Fruit fly (Drosophila melanogaster) whole organism, embryonic: Measurements from ENCODE around the gene Alg12.
A peak's percentile ranks its signal among the peaks of the same experiment; 100 is the strongest.

ENCODE experiments used
- Asciz ChIP-seq: fragments of 200-800 bp; sonication (Bioruptor generic); optimal IDR thresholded peaks from 2 replicates; lab custom pipeline; 2017; ENCODE audit warnings: missing biosample characterization, mild to moderate bottlenecking, missing genetic modification characterization, missing genetic modification reagents
- CG10147 ChIP-seq: fragments of 200-800 bp; sonication (Bioruptor generic); optimal IDR thresholded peaks from 2 replicates; lab custom pipeline; 2019; ENCODE audit warnings: missing biosample characterization, mild to moderate bottlenecking, missing genetic modification characterization, moderate library complexity
- CG10654 ChIP-seq: fragments of 200-800 bp; sonication (Bioruptor generic); optimal IDR thresholded peaks from 2 replicates; lab custom pipeline; 2016; ENCODE audit warnings: missing biosample characterization, missing genetic modification characterization
- CG10979 ChIP-seq: fragments of 200-800 bp; sonication (Bioruptor generic); optimal IDR thresholded peaks from 2 replicates; lab custom pipeline; 2018; ENCODE audit warnings: missing biosample characterization, mild to moderate bottlenecking, missing genetic modification characterization, moderate library complexity
- CG11093 ChIP-seq: fragments of 200-800 bp; sonication (Bioruptor generic); IDR thresholded peaks from 3 replicates; pipeline ENCODE4 v1.3.6; 2022; ENCODE audit warnings: missing biosample characterization, missing genetic modification characterization
- CG11560 ChIP-seq: fragments of 200-800 bp; sonication (Bioruptor generic); IDR thresholded peaks from 3 replicates; pipeline ENCODE4 v1.3.6; 2022; ENCODE audit warnings: missing biosample characterization, missing genetic modification characterization
- CG12236 ChIP-seq: fragments of 200-800 bp; sonication (Bioruptor generic); optimal IDR thresholded peaks from 2 replicates; lab custom pipeline; 2016; ENCODE audit warnings: missing biosample characterization, missing genetic modification characterization
- CG12942 ChIP-seq: fragments of 200-800 bp; sonication (Bioruptor generic); optimal IDR thresholded peaks from 3 replicates; lab custom pipeline; 2016; ENCODE audit warnings: missing biosample characterization, missing genetic modification characterization
- CG13287 ChIP-seq: fragments of 200-800 bp; sonication (Bioruptor generic); IDR thresholded peaks from 2 replicates; pipeline ENCODE4 v1.3.6; 2022; ENCODE audit warnings: missing biosample characterization, missing genetic modification characterization; ENCODE audit not compliant: partially characterized antibody
- CG15514 ChIP-seq: fragments of 200-800 bp; sonication (Bioruptor generic); optimal IDR thresholded peaks from 3 replicates; lab custom pipeline; 2017; ENCODE audit warnings: missing biosample characterization, missing genetic modification characterization, mild to moderate bottlenecking, moderate library complexity, missing genetic modification reagents
- CG18764 ChIP-seq: fragments of 200-800 bp; sonication (Bioruptor generic); optimal IDR thresholded peaks from 3 replicates; lab custom pipeline; 2016; ENCODE audit warnings: missing biosample characterization, missing genetic modification characterization
- CG30020 ChIP-seq: fragments of 200-800 bp; optimal IDR thresholded peaks from 2 replicates; lab custom pipeline; 2019; ENCODE audit warnings: missing biosample characterization, mild to moderate bottlenecking, missing genetic modification characterization, moderate library complexity
- CG4820 ChIP-seq: fragments of 200-800 bp; sonication (Bioruptor generic); optimal IDR thresholded peaks from 3 replicates; lab custom pipeline; 2016; ENCODE audit warnings: missing biosample characterization, missing genetic modification characterization
- CG5953 ChIP-seq: fragments of 200-800 bp; sonication (Bioruptor generic); IDR thresholded peaks from 2 replicates; pipeline ENCODE4 v1.3.6; 2022; ENCODE audit warnings: missing biosample characterization, missing genetic modification characterization
- CG6272 ChIP-seq: fragments of 200-800 bp; sonication (Bioruptor generic); IDR thresholded peaks from 2 replicates; pipeline ENCODE4 v1.3.6; 2022; ENCODE audit warnings: missing biosample characterization, missing genetic modification characterization
- CG9609 ChIP-seq: fragments of 200-800 bp; sonication (Bioruptor generic); optimal IDR thresholded peaks from 3 replicates; lab custom pipeline; 2016; ENCODE audit warnings: missing biosample characterization, missing genetic modification characterization
- CG9727 ChIP-seq: fragments of 200-800 bp; sonication (Bioruptor generic); optimal IDR thresholded peaks from 3 replicates; lab custom pipeline; 2017; ENCODE audit warnings: missing biosample characterization, mild to moderate bottlenecking, missing genetic modification characterization
- CG9876 ChIP-seq: fragments of 200-800 bp; sonication (Bioruptor generic); optimal IDR thresholded peaks from 2 replicates; lab custom pipeline; 2016; ENCODE audit warnings: missing biosample characterization, missing genetic modification characterization
- CHES-1-like ChIP-seq: fragments of 200-800 bp; sonication (Bioruptor generic); optimal IDR thresholded peaks from 2 replicates; lab custom pipeline; 2016; ENCODE audit warnings: missing biosample characterization, missing genetic modification characterization
- Chrac-16 ChIP-seq: fragments of 200-800 bp; sonication (Bioruptor generic); optimal IDR thresholded peaks from 3 replicates; lab custom pipeline; 2016; ENCODE audit warnings: missing biosample characterization, missing genetic modification characterization
- D ChIP-seq, 2 experiments: fragments of 200-800 bp in 1 of 2; fragments of >200 bp in 1 of 2; sonication (Bioruptor generic) in 1 of 2; optimal IDR thresholded peaks; 2 replicates in 1 of 2; 3 replicates in 1 of 2; lab custom pipeline; 2017; ENCODE audit warnings: mild to moderate bottlenecking in 1 of 2, missing biosample characterization in 1 of 2, missing genetic modification characterization in 1 of 2, missing genetic modification reagents in 1 of 2
- Dp ChIP-seq: fragments of 200-800 bp; sonication (Bioruptor generic); optimal IDR thresholded peaks from 2 replicates; lab custom pipeline; 2018; ENCODE audit warnings: missing biosample characterization, mild to moderate bottlenecking, missing genetic modification characterization, moderate library complexity
- Eip74EF ChIP-seq, 2 experiments: fragments of 200-800 bp in 1 of 2; fragments of >200 bp in 1 of 2; sonication (Bioruptor generic) in 1 of 2; optimal IDR thresholded peaks; 2 replicates each; lab custom pipeline; 2017 to 2019; ENCODE audit warnings: missing biosample characterization in 2 of 2, missing genetic modification characterization in 2 of 2, mild to moderate bottlenecking in 1 of 2, moderate library complexity in 1 of 2
- Fer1 ChIP-seq: fragments of 200-800 bp; sonication (Bioruptor generic); optimal IDR thresholded peaks from 2 replicates; lab custom pipeline; 2017; ENCODE audit warnings: missing biosample characterization, mild to moderate bottlenecking, missing genetic modification characterization
- Hand ChIP-seq: fragments of 200-800 bp; sonication (Bioruptor generic); optimal IDR thresholded peaks from 2 replicates; lab custom pipeline; 2017; ENCODE audit warnings: mild to moderate bottlenecking, missing biosample characterization, missing genetic modification reagents, missing genetic modification characterization
- Hsf ChIP-seq: fragments of 200-800 bp; sonication (Bioruptor generic); optimal IDR thresholded peaks from 3 replicates; lab custom pipeline; 2016; ENCODE audit warnings: missing biosample characterization, missing genetic modification characterization
- Lim3 ChIP-seq: fragments of 200-800 bp; sonication (Bioruptor generic); IDR thresholded peaks from 2 replicates; pipeline ENCODE4 v1.3.6; 2022; ENCODE audit warnings: missing biosample characterization, missing genetic modification characterization
- Mad ChIP-seq: fragments of 200-800 bp; sonication (Bioruptor generic); optimal IDR thresholded peaks from 2 replicates; lab custom pipeline; 2016; ENCODE audit warnings: missing biosample characterization, missing genetic modification characterization
- NC2α ChIP-seq: fragments of 200-800 bp; sonication (Bioruptor generic); optimal IDR thresholded peaks from 2 replicates; lab custom pipeline; 2016; ENCODE audit warnings: missing biosample characterization, missing genetic modification characterization
- Neu2 ChIP-seq: fragments of 200-800 bp; sonication (Bioruptor generic); optimal IDR thresholded peaks from 3 replicates; lab custom pipeline; 2016; ENCODE audit warnings: missing biosample characterization, missing genetic modification characterization, borderline replicate concordance
- Oli ChIP-seq: fragments of 200-800 bp; sonication (Bioruptor generic); optimal IDR thresholded peaks from 2 replicates; lab custom pipeline; 2018; ENCODE audit warnings: missing biosample characterization, mild to moderate bottlenecking, missing genetic modification characterization, moderate library complexity
- Sox102F ChIP-seq: fragments of 200-800 bp; sonication (Bioruptor generic); optimal IDR thresholded peaks from 2 replicates; lab custom pipeline; 2018; ENCODE audit warnings: missing biosample characterization, mild to moderate bottlenecking, missing genetic modification characterization, moderate library complexity
- ac ChIP-seq: fragments of 200-800 bp; sonication (Bioruptor generic); optimal IDR thresholded peaks from 3 replicates; lab custom pipeline; 2017; ENCODE audit warnings: missing biosample characterization, mild to moderate bottlenecking, missing genetic modification characterization
- al ChIP-seq: fragments of 200-800 bp; sonication (Bioruptor generic); IDR thresholded peaks from 2 replicates; pipeline ENCODE4 v1.3.6; 2022; ENCODE audit warnings: missing biosample characterization, missing genetic modification characterization
- chif ChIP-seq, 2 experiments: fragments of 200-800 bp; sonication (Bioruptor generic); optimal IDR thresholded peaks; 3 replicates each; lab custom pipeline; 2016; ENCODE audit warnings: missing biosample characterization in 2 of 2, missing genetic modification characterization in 2 of 2
- esg ChIP-seq: fragments of 200-800 bp; sonication (Bioruptor generic); conservative IDR thresholded peaks from 2 replicates; pipeline ENCODE4 v1.3.6; 2022; ENCODE audit warnings: missing biosample characterization, missing genetic modification characterization
- ewg ChIP-seq: fragments of 200-800 bp; sonication (Bioruptor generic); optimal IDR thresholded peaks from 3 replicates; lab custom pipeline; 2017; ENCODE audit warnings: mild to moderate bottlenecking, missing biosample characterization, missing genetic modification reagents, missing genetic modification characterization
- gcm2 ChIP-seq: fragments of 200-800 bp; sonication (Bioruptor generic); optimal IDR thresholded peaks from 2 replicates; lab custom pipeline; 2016; ENCODE audit warnings: missing biosample characterization, missing genetic modification characterization
- gro ChIP-seq: fragments of 200-800 bp; sonication (Bioruptor generic); optimal IDR thresholded peaks from 2 replicates; lab custom pipeline; 2016; ENCODE audit warnings: missing biosample characterization, missing genetic modification characterization
- gt ChIP-seq: fragments of 200-800 bp; sonication (Bioruptor generic); IDR thresholded peaks from 2 replicates; pipeline ENCODE4 v1.3.6; 2022; ENCODE audit warnings: missing biosample characterization, missing genetic modification characterization
- kay ChIP-seq: fragments of 200-800 bp; sonication (Bioruptor generic); optimal IDR thresholded peaks from 2 replicates; lab custom pipeline; 2016; ENCODE audit warnings: missing biosample characterization, missing genetic modification characterization
- lbe ChIP-seq: fragments of 200-800 bp; sonication (Bioruptor generic); optimal IDR thresholded peaks from 2 replicates; lab custom pipeline; 2016; ENCODE audit warnings: missing biosample characterization, mild to moderate bottlenecking, missing genetic modification characterization
- pum ChIP-seq: fragments of 200-800 bp; sonication (Bioruptor generic); optimal IDR thresholded peaks from 2 replicates; lab custom pipeline; 2016; ENCODE audit warnings: missing biosample characterization, missing genetic modification characterization
- repo ChIP-seq: fragments of 200-800 bp; sonication (Bioruptor generic); optimal IDR thresholded peaks from 2 replicates; lab custom pipeline; 2016; ENCODE audit warnings: missing biosample characterization, missing genetic modification characterization
- sens-2 ChIP-seq: fragments of 200-800 bp; sonication (Bioruptor generic); IDR thresholded peaks from 2 replicates; pipeline ENCODE4 v1.3.6; 2022; ENCODE audit warnings: missing biosample characterization, missing genetic modification characterization
- sima ChIP-seq: fragments of 200-800 bp; sonication (Bioruptor generic); optimal IDR thresholded peaks from 2 replicates; lab custom pipeline; 2016; ENCODE audit warnings: missing biosample characterization, missing genetic modification characterization
- twi ChIP-seq: fragments of 200-800 bp; optimal IDR thresholded peaks from 2 replicates; lab custom pipeline; 2019; ENCODE audit warnings: missing biosample characterization, mild to moderate bottlenecking, missing genetic modification characterization, moderate library complexity
- vnd ChIP-seq: fragments of 200-800 bp; sonication (Bioruptor generic); IDR thresholded peaks from 3 replicates; pipeline ENCODE4 v1.3.6; 2022; ENCODE audit warnings: missing biosample characterization, missing genetic modification characterization; ENCODE audit not compliant: partially characterized antibody
- zen2 ChIP-seq: fragments of 200-800 bp; sonication (Bioruptor generic); IDR thresholded peaks from 3 replicates; pipeline ENCODE4 v1.3.6; 2022; ENCODE audit warnings: missing biosample characterization, missing genetic modification characterization; ENCODE audit not compliant: partially characterized antibody

Alg12 gene

DNA sequence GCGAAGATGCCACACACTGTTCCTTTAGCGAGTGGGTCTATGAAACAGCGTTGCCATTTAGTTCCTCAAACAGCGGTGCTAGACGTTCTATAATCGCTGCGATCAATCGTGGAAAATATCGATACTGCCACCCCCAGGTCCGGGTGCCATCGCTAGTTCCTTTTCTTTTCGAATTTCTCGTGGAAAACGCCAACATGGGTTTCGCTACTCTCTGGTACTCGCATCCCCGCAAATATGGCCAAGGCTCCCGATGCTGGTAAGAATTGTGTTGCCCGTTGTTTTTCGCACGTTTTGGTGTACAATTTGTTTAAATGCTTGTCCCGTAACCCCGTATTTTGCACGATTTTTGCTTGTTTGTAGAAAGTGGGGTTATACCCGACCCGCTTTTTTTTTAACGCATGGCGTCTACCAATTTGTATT is 21.7 kb downstream of the Alg12 start, which contains the start of gene RpS29 (continued):
- peak; percentile 72 for TF ChIP-seq al
- TF ChIP-seq CG10654 = peak; percentile 82
- TF ChIP-seq CG4820 = peak; percentile 52
- peak; percentile 86 for TF ChIP-seq Hsf (GFP tag; lab: Kevin White, UChicago)
- TF ChIP-seq CG5953 (GFP tag; lab: Robert Waterston, UW) = peak; percentile 60
- peak; percentile 32 for TF ChIP-seq kay (GFP tag; lab: Kevin White, UChicago)
- TF ChIP-seq CG12942 (GFP tag; lab: Kevin White, UChicago) = peak; percentile 78
- TF ChIP-seq CG9727 (GFP tag; lab: Kevin White, UChicago) = peak; percentile 70
- TF ChIP-seq CG11093 (GFP tag; lab: Robert Waterston, UW) = no peak
- peak; percentile 71 for TF ChIP-seq Asciz (GFP tag; lab: Kevin White, UChicago)
- peak; percentile 62 for TF ChIP-seq Hand
- peak; percentile 93 for TF ChIP-seq CHES-1-like (GFP tag; lab: Kevin White, UChicago)
- TF ChIP-seq CG10979 (tag; lab: Kevin White, UChicago) = peak; percentile 36
- TF ChIP-seq lbe (GFP tag; lab: Kevin White, UChicago) = peak; percentile 58
- TF ChIP-seq Lim3 (GFP tag; lab: Robert Waterston, UW) = peak; percentile 46; the same call in 1 of the 2 replicates
- peak; percentile 88 for TF ChIP-seq CG9609 (GFP tag; lab: Kevin White, UChicago)
- peak; percentile 97 for TF ChIP-seq CG13287 (GFP tag; lab: Robert Waterston, UW)
- TF ChIP-seq CG11560 (tag; lab: Robert Waterston, UW) = peak; percentile 74; the same call in 2 of the 3 replicates
- peak; percentile 62 for TF ChIP-seq gcm2 (GFP tag; lab: Kevin White, UChicago)
- TF ChIP-seq Sox102F (GFP tag; lab: Kevin White, UChicago) = peak; percentile 14
- TF ChIP-seq chif (GFP tag; optimal IDR thresholded peaks at IDR 0.05; lab: Kevin White, UChicago) = peak; percentile 57 to 70
- peak; percentile 58 for TF ChIP-seq CG10147 (GFP tag; lab: Kevin White, UChicago)
- TF ChIP-seq D (optimal IDR thresholded peaks at IDR 0.05; lab: Kevin White, UChicago) = no peak
- TF ChIP-seq D (GFP tag; optimal IDR thresholded peaks at IDR 0.05; lab: Kevin White, UChicago) = peak; percentile 60
- TF ChIP-seq Mad = peak; percentile 85
- no peak; the same call in 1 of the 2 replicates for TF ChIP-seq sens-2 (GFP tag; lab: Robert Waterston, UW)
- TF ChIP-seq esg (GFP tag; lab: Robert Waterston, UW) = peak; percentile 31; the same call in 1 of the 2 replicates
- TF ChIP-seq twi (tag; lab: Kevin White, UChicago) = peak; percentile 27
- TF ChIP-seq Dp (GFP tag; lab: Kevin White, UChicago) = peak; percentile 99
- TF ChIP-seq gro (GFP tag; lab: Kevin White, UChicago) = peak; percentile 92
- no peak for TF ChIP-seq ac (GFP tag; lab: Kevin White, UChicago)
- TF ChIP-seq pum (GFP tag; lab: Kevin White, UChicago) = peak; percentile 81
- peak; percentile 44 for TF ChIP-seq sima (GFP tag; lab: Kevin White, UChicago)
- peak; percentile 83 for TF ChIP-seq CG6272 (GFP tag; lab: Robert Waterston, UW)
- peak; percentile 57 for TF ChIP-seq ewg
- peak; percentile 84 for TF ChIP-seq vnd
- peak; percentile 93 for TF ChIP-seq zen2 (GFP tag; lab: Robert Waterston, UW)
- peak; percentile 76 for TF ChIP-seq CG18764 (GFP tag; lab: Kevin White, UChicago)
- peak; percentile 56 for TF ChIP-seq Neu2
- TF ChIP-seq CG30020 (tag; lab: Kevin White, UChicago) = peak; percentile 44
- TF ChIP-seq CG15514 (GFP tag; lab: Kevin White, UChicago) = peak; percentile 95
- TF ChIP-seq Chrac-16 (GFP tag; lab: Kevin White, UChicago) = peak; percentile 83
- TF ChIP-seq gt = 0 out of 2 replicates have a peak, but pooled peaks have one; percentile 10
- TF ChIP-seq repo (GFP tag; lab: Kevin White, UChicago) = peak; percentile 71
- TF ChIP-seq CG9876 (GFP tag; lab: Kevin White, UChicago) = peak; percentile 91
- TF ChIP-seq NC2α (GFP tag; lab: Kevin White, UChicago) = peak; percentile 53
- peak; percentile 42 for TF ChIP-seq CG12236 (GFP tag; lab: Kevin White, UChicago)
- peak in 1 of 2 experiments; percentile 69 for TF ChIP-seq Eip74EF (GFP tag; optimal IDR thresholded peaks at IDR 0.05; lab: Kevin White, UChicago)
- TF ChIP-seq Oli (tag; lab: Kevin White, UChicago) = peak; percentile 12
- TF ChIP-seq Fer1 = peak; percentile 89
